Worm (Caenorhabditis elegans) whole organism, L4 larva: Measurements from ENCODE around the gene fbxa-88.

Source experiments
- D1046.2 ChIP-seq: fragments of 200-800 bp; sonication (Bioruptor generic); IDR thresholded peaks from 2 replicates; pipeline ENCODE4 v1.3.6; 2022; ENCODE audit warnings: missing genetic modification characterization, missing compliant biosample characterization
- F26F4.8 ChIP-seq: fragments of 200-800 bp; sonication (Bioruptor generic); conservative IDR thresholded peaks from 2 replicates; pipeline ENCODE4 v1.3.6; 2022; ENCODE audit warnings: missing genetic modification characterization, missing compliant biosample characterization
- F49E8.2 ChIP-seq: sonication (generic microtip); optimal IDR thresholded peaks from 2 replicates; lab custom pipeline; 2016; ENCODE audit warnings: missing compliant biosample characterization, mild to moderate bottlenecking, missing genetic modification characterization, borderline replicate concordance
- T20F7.1 ChIP-seq: fragments of 200-800 bp; sonication (Bioruptor generic); optimal IDR thresholded peaks from 2 replicates; lab custom pipeline; 2018; ENCODE audit warnings: mild to moderate bottlenecking, missing genetic modification characterization, missing compliant biosample characterization
- Y5F2A.4 ChIP-seq: fragments of 200-800 bp; sonication (Bioruptor generic); optimal IDR thresholded peaks from 2 replicates; lab custom pipeline; 2018; ENCODE audit warnings: mild to moderate bottlenecking, missing genetic modification characterization, missing compliant biosample characterization
- Y75B8A.6 ChIP-seq: fragments of 200-800 bp; sonication (Bioruptor generic); IDR thresholded peaks from 2 replicates; pipeline ENCODE4 v1.3.6; 2022; ENCODE audit warnings: missing genetic modification reagents, missing genetic modification characterization, missing compliant biosample characterization
- arid-1 ChIP-seq: fragments of 200-800 bp; sonication (Bioruptor generic); conservative IDR thresholded peaks from 2 replicates; pipeline ENCODE4 v1.3.6; 2022; ENCODE audit warnings: missing genetic modification reagents, missing genetic modification characterization, missing compliant biosample characterization
- ceh-28 ChIP-seq: fragments of 150-350 bp; optimal IDR thresholded peaks from 2 replicates; lab custom pipeline; 2014; ENCODE audit warnings: missing biosample characterization, missing genetic modification reagents, missing genetic modification characterization
- ceh-32 ChIP-seq: sonication (generic microtip); optimal IDR thresholded peaks from 2 replicates; lab custom pipeline; 2016; ENCODE audit warnings: mild to moderate bottlenecking, missing genetic modification characterization, missing compliant biosample characterization; ENCODE audit not compliant: poor library complexity
- ceh-62 ChIP-seq: sonication (generic microtip); optimal IDR thresholded peaks from 2 replicates; lab custom pipeline; 2017; ENCODE audit warnings: missing biosample characterization, missing genetic modification characterization
- ces-1 ChIP-seq: fragments of 150-350 bp; sonication (generic microtip); optimal IDR thresholded peaks from 4 replicates; lab custom pipeline; 2014; ENCODE audit warnings: missing biosample characterization, missing genetic modification reagents, missing genetic modification characterization
- cey-2 ChIP-seq: sonication (generic microtip); optimal IDR thresholded peaks from 3 replicates; lab custom pipeline; 2017; ENCODE audit warnings: missing genetic modification characterization, mild to moderate bottlenecking, missing compliant biosample characterization, antibody characterized with exemption, borderline replicate concordance; ENCODE audit not compliant: insufficient read depth
- daf-8 ChIP-seq: fragments of 200-800 bp; sonication (Bioruptor generic); IDR thresholded peaks from 2 replicates; pipeline ENCODE4 v1.3.6; 2022; ENCODE audit warnings: missing genetic modification characterization, missing compliant biosample characterization
- dmd-6 ChIP-seq: fragments of 200-800 bp; sonication (Bioruptor generic); IDR thresholded peaks from 2 replicates; pipeline ENCODE4 v1.3.6; 2022; ENCODE audit warnings: missing genetic modification reagents, missing genetic modification characterization, missing compliant biosample characterization
- fos-1 ChIP-seq: fragments of 150-350 bp; optimal IDR thresholded peaks from 2 replicates; lab custom pipeline; 2014; ENCODE audit warnings: missing biosample characterization, missing genetic modification characterization
- hif-1 ChIP-seq, 2 experiments: sonication (generic microtip); optimal IDR thresholded peaks; 2 replicates each; lab custom pipeline; 2016 to 2017; ENCODE audit warnings: missing compliant biosample characterization in 2 of 2, missing genetic modification characterization in 2 of 2, missing genetic modification reagents in 2 of 2, missing genotype in 2 of 2, mild to moderate bottlenecking in 1 of 2
- hlh-11 ChIP-seq: fragments of 200-800 bp; sonication (Bioruptor generic); optimal IDR thresholded peaks from 2 replicates; lab custom pipeline; 2018; ENCODE audit warnings: mild to moderate bottlenecking, missing genetic modification characterization, missing compliant biosample characterization
- hlh-30 ChIP-seq: sonication (generic microtip); optimal IDR thresholded peaks from 2 replicates; lab custom pipeline; 2017; ENCODE audit warnings: antibody characterized with exemption, mild to moderate bottlenecking, missing genetic modification characterization, missing compliant biosample characterization; ENCODE audit not compliant: insufficient read depth
- hmg-1.1 ChIP-seq: fragments of 200-800 bp; sonication (Bioruptor generic); IDR thresholded peaks from 2 replicates; pipeline ENCODE4 v1.3.6; 2022; ENCODE audit warnings: missing genetic modification reagents, missing genetic modification characterization, missing compliant biosample characterization
- lin-1 ChIP-seq: fragments of 200-800 bp; sonication (Bioruptor generic); IDR thresholded peaks from 2 replicates; pipeline ENCODE4 v1.3.6; 2022; ENCODE audit warnings: missing genetic modification reagents, missing genetic modification characterization, missing compliant biosample characterization
- lin-15B ChIP-seq: fragments of 150-350 bp; sonication (generic microtip); optimal IDR thresholded peaks from 3 replicates; lab custom pipeline; 2014; ENCODE audit warnings: missing biosample characterization, missing genetic modification characterization
- madf-5 ChIP-seq, 2 experiments: fragments of 200-800 bp; sonication (Bioruptor generic); IDR thresholded peaks; 2 replicates each; pipeline ENCODE4 v1.3.6; 2022; ENCODE audit warnings: missing compliant biosample characterization in 2 of 2, missing genetic modification characterization in 2 of 2
- madf-9 ChIP-seq: fragments of 200-800 bp; sonication (Bioruptor generic); conservative IDR thresholded peaks from 2 replicates; pipeline ENCODE4 v1.3.6; 2022; ENCODE audit warnings: missing genetic modification reagents, missing genetic modification characterization, missing compliant biosample characterization
- mxl-2 ChIP-seq: fragments of 200-800 bp; sonication (Bioruptor generic); conservative IDR thresholded peaks from 2 replicates; pipeline ENCODE4 v1.3.6; 2022; ENCODE audit warnings: missing genetic modification reagents, missing genetic modification characterization, missing compliant biosample characterization
- nhr-111 ChIP-seq: fragments of 200-800 bp; sonication (Bioruptor generic); optimal IDR thresholded peaks from 2 replicates; lab custom pipeline; 2018; ENCODE audit warnings: mild to moderate bottlenecking, missing genetic modification characterization, missing compliant biosample characterization
- nhr-28 ChIP-seq: fragments of 150-350 bp; optimal IDR thresholded peaks from 2 replicates; lab custom pipeline; 2014; ENCODE audit warnings: missing biosample characterization, missing genetic modification characterization
- nhr-41 ChIP-seq: fragments of 200-800 bp; sonication (Bioruptor generic); IDR thresholded peaks from 2 replicates; pipeline ENCODE4 v1.3.6; 2022; ENCODE audit warnings: missing genetic modification reagents, missing genetic modification characterization, missing compliant biosample characterization
- nhr-48 ChIP-seq: sonication (generic microtip); optimal IDR thresholded peaks from 2 replicates; lab custom pipeline; 2016; ENCODE audit warnings: mild to moderate bottlenecking, missing genetic modification characterization, missing compliant biosample characterization
- nhr-6 ChIP-seq: fragments of 150-350 bp; optimal IDR thresholded peaks from 2 replicates; lab custom pipeline; 2014; ENCODE audit warnings: missing biosample characterization, missing genetic modification characterization
- nhr-77 ChIP-seq: fragments of 150-350 bp; optimal IDR thresholded peaks from 2 replicates; lab custom pipeline; 2014; ENCODE audit warnings: missing biosample characterization, missing genetic modification characterization
- pqm-1 ChIP-seq: sonication (generic microtip); optimal IDR thresholded peaks from 2 replicates; lab custom pipeline; 2017; ENCODE audit warnings: missing biosample characterization, missing genetic modification characterization
- rbr-2 ChIP-seq: sonication (generic microtip); optimal IDR thresholded peaks from 2 replicates; lab custom pipeline; 2016; ENCODE audit warnings: missing genotype, missing genetic modification characterization, missing compliant biosample characterization
- snpc-4 ChIP-seq: fragments of 150-350 bp; optimal IDR thresholded peaks from 2 replicates; lab custom pipeline; 2014; ENCODE audit warnings: missing biosample characterization, missing genetic modification characterization
- unc-39 ChIP-seq: sonication (generic microtip); optimal IDR thresholded peaks from 2 replicates; lab custom pipeline; 2017; ENCODE audit warnings: missing biosample characterization, missing genetic modification characterization
- unc-62 ChIP-seq, 3 experiments: fragments of 150-350 bp in 1 of 3; sonication (generic microtip); optimal IDR thresholded peaks in 2 of 3; peaks in 1 of 3; 1 replicate in 1 of 3; 2 replicates in 2 of 3; lab custom pipeline; 2014 to 2017; ENCODE audit warnings: missing biosample characterization in 3 of 3, missing genetic modification characterization in 3 of 3, missing genetic modification reagents in 3 of 3, missing genotype in 1 of 3
- zfp-2 ChIP-seq: sonication (generic microtip); optimal IDR thresholded peaks from 2 replicates; lab custom pipeline; 2016; ENCODE audit warnings: mild to moderate bottlenecking, missing genetic modification characterization, missing compliant biosample characterization
- zfp-3 ChIP-seq: fragments of 200-800 bp; sonication (Bioruptor generic); conservative IDR thresholded peaks from 2 replicates; pipeline ENCODE4 v1.3.6; 2022; ENCODE audit warnings: missing genetic modification reagents, missing genetic modification characterization, missing compliant biosample characterization

fbxa-88 gene

DNA sequence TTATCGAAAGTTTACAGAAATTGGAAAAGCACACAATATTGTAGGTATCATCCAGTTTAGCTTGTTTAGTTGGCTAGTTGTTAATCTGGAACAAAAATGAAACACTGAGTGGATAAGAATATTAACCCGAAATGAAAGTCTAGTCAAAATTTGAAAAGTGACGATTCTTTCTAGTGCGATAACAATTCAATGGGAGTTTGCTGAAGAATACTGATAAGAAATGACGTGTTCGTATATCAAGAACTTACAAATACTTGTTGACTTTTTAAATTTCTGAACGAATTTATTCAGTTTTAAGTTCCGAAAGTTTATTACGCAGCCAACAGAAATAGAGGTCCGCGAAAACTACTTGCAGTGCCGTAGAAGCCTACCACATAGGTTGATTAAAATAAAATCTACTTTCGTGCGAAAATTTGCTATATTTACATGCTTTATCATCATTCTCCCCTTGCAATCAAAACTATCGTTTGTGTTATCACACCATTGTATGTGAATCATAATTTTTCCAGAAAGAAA is at the start of gene fbxa-88:
fbxa-88 (minus strand) TSS at position 51 of the 516 bp plus-strand sequence.
- TF ChIP-seq nhr-111 (GFP tag; lab: Kevin White, UChicago) (no peak), ceh-32 (tag; lab: Kevin White, UChicago) (no peak), ceh-62 (tag; lab: Kevin White, UChicago) (no peak), daf-8 (GFP tag; lab: Robert Waterston, UW) (no peak), rbr-2 (no peak), snpc-4 (tag; lab: Kevin White, UChicago) (no peak), ceh-28 (no peak), nhr-48 (tag; lab: Kevin White, UChicago) (no peak), D1046.2 (no peak), ces-1 (no peak), zfp-2 (tag; lab: Kevin White, UChicago) (no peak), nhr-41 (no peak), hif-1 (tag; optimal IDR thresholded peaks at IDR 0.05; lab: Kevin White, UChicago) (no peak), F26F4.8 (GFP tag; lab: Robert Waterston, UW) (no peak), unc-62 (GFP tag; optimal IDR thresholded peaks at IDR 0.05 in 1 of 2; lab: Kevin White, UChicago) (peak in 1 of 2 experiments; percentile 4), unc-62 (tag; optimal IDR thresholded peaks at IDR 0.05; lab: Kevin White, UChicago) (no peak), nhr-77 (peak; percentile 41), madf-5 (GFP tag; IDR thresholded peaks at IDR 0.05; lab: Robert Waterston, UW) (no peak), F49E8.2 (tag; lab: Kevin White, UChicago) (no peak), nhr-28 (tag; lab: Kevin White, UChicago) (peak; percentile 66), nhr-6 (tag; lab: Kevin White, UChicago) (no peak), Y5F2A.4 (GFP tag; lab: Kevin White, UChicago) (no peak), pqm-1 (tag; lab: Kevin White, UChicago) (peak; percentile 42), hmg-1.1 (GFP tag; lab: Robert Waterston, UW) (no peak), fos-1 (no peak), unc-39 (tag; lab: Kevin White, UChicago) (no peak), dmd-6 (GFP tag; lab: Robert Waterston, UW) (peak; percentile 52; the same call in 1 of the 2 replicates), arid-1 (GFP tag; lab: Robert Waterston, UW) (no peak), hlh-11 (tag; lab: Kevin White, UChicago) (no peak), madf-9 (GFP tag; lab: Robert Waterston, UW) (no peak), zfp-3 (GFP tag; lab: Robert Waterston, UW) (no peak), Y75B8A.6 (no peak), cey-2 (tag; lab: Kevin White, UChicago) (no peak), hlh-30 (no peak), T20F7.1 (GFP tag; lab: Kevin White, UChicago) (no peak), mxl-2 (no peak)

DNA sequence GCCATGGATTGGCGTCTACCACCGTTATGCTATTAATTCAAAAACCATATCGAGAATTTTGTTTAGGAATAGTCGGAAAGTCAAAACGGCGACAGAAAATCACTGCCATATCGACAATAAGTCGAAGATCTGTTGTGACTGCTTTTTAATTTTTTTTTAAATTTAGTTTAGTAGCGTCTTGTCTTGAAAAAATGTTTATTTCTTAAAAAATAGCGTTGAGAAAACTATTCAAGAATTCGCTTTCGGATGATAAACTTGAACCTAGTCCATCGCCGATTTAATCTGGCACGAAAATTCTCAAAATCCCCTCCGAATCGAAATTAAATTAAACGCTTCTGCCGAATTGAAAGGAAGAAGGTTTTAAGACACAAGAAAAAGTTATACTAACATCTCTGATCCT is 49.2 kb upstream of the fbxa-88 start, which contains the start of gene srh-279:
srh-279 (plus strand) TSS at position 301 of the 400 bp plus-strand sequence.
- TF ChIP-seq unc-62 (GFP tag; optimal IDR thresholded peaks at IDR 0.05 in 1 of 2; lab: Kevin White, UChicago) (peak in 1 of 2 experiments; percentile 26), unc-62 (tag; optimal IDR thresholded peaks at IDR 0.05; lab: Kevin White, UChicago) (no peak), lin-15B (tag; lab: Kevin White, UChicago) (no peak)

DNA sequence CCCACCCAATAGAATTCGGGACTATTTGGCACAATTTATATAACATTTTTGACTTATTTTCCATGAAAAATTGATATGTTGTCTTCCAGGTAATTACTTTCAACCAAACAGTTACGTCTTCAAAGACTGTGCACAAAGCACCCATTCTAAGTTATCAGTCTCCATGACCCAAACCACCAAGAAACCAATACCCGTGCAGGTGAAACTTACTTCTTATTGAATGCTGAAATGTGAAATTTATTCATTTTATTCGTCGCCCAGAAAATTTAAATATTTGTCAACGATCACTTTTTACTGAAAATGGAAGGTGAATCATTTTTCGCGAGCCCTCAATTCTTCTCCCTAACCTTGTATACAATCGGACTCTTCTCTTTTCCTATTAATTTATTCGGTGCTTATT is 47.6 kb upstream of the fbxa-88 start, which contains the start of gene srh-281:
srh-281 (plus strand) TSS at position 301 of the 400 bp plus-strand sequence.
- TF ChIP-seq lin-1 (GFP tag; lab: Robert Waterston, UW) (no peak), F49E8.2 (tag; lab: Kevin White, UChicago) (no peak), nhr-48 (tag; lab: Kevin White, UChicago) (no peak)
